Worm (Caenorhabditis elegans): ENCODE data around the gene ubc-7.
A peak's percentile ranks its signal among the peaks of the same experiment; 100 is the strongest.

Gene ubc-7

ce11 chrIII:9664484-9665221 is 33.7 kb upstream of the ubc-7 start:
- TF ChIP-seq flt-1 (GFP tag; IDR thresholded peaks at IDR 0.05) (no peak), pes-1 (GFP tag; IDR thresholded peaks at IDR 0.05) (no peak), ets-7 (tag; optimal IDR thresholded peaks at IDR 0.05) (no peak), hmbx-1 (tag; optimal IDR thresholded peaks at IDR 0.05) (no peak), sea-1 (GFP tag; conservative IDR thresholded peaks at IDR 0.05) (no peak), tbx-11 (GFP tag; IDR thresholded peaks at IDR 0.05) (no peak), hmg-4 (GFP tag; optimal IDR thresholded peaks at IDR 0.05) (no peak), tbx-37 (GFP tag; conservative IDR thresholded peaks at IDR 0.05) (no peak), aly-1 (tag; optimal IDR thresholded peaks at IDR 0.05) (no peak), tra-4 (tag; optimal IDR thresholded peaks at IDR 0.05) (no peak), F13C5.2 (tag; optimal IDR thresholded peaks at IDR 0.05) (no peak), B0310.2 (tag; optimal IDR thresholded peaks at IDR 0.05) (no peak), scrt-1 (GFP tag; IDR thresholded peaks at IDR 0.05) (no peak), ceh-13 (GFP tag; optimal IDR thresholded peaks at IDR 0.05) (no peak), hnd-1 (tag; optimal IDR thresholded peaks at IDR 0.05) (no peak), ama-1 (optimal IDR thresholded peaks at IDR 0.05) (no peak)

ce11 chrIII:9663943-9664342 is 33.0 kb upstream of the ubc-7 start:
- TF ChIP-seq B0310.2 (tag; optimal IDR thresholded peaks at IDR 0.05) (no peak), aly-1 (tag; optimal IDR thresholded peaks at IDR 0.05) (no peak), F13C5.2 (tag; optimal IDR thresholded peaks at IDR 0.05) (no peak), pes-1 (GFP tag; IDR thresholded peaks at IDR 0.05) (no peak), ceh-13 (GFP tag; optimal IDR thresholded peaks at IDR 0.05) (no peak), hmbx-1 (tag; optimal IDR thresholded peaks at IDR 0.05) (no peak), ceh-36 (tag; optimal IDR thresholded peaks at IDR 0.05) (no peak), hmg-4 (GFP tag; optimal IDR thresholded peaks at IDR 0.05) (no peak), hnd-1 (tag; optimal IDR thresholded peaks at IDR 0.05) (no peak), tbx-37 (GFP tag; conservative IDR thresholded peaks at IDR 0.05) (no peak), scrt-1 (GFP tag; IDR thresholded peaks at IDR 0.05) (no peak), ama-1 (optimal IDR thresholded peaks at IDR 0.05) (no peak), tbx-11 (GFP tag; IDR thresholded peaks at IDR 0.05) (no peak), sea-1 (GFP tag; conservative IDR thresholded peaks at IDR 0.05) (no peak), ets-7 (tag; optimal IDR thresholded peaks at IDR 0.05) (no peak)

- TF ChIP-seq tbx-37 (GFP tag; conservative IDR thresholded peaks at IDR 0.05) (no peak), sea-1 (GFP tag; conservative IDR thresholded peaks at IDR 0.05) (no peak), ama-1 (optimal IDR thresholded peaks at IDR 0.05) (no peak), hmbx-1 (tag; optimal IDR thresholded peaks at IDR 0.05) (no peak), ceh-13 (GFP tag; optimal IDR thresholded peaks at IDR 0.05) (no peak), tbx-11 (GFP tag; IDR thresholded peaks at IDR 0.05) (no peak), ets-7 (tag; optimal IDR thresholded peaks at IDR 0.05) (no peak), B0310.2 (tag; optimal IDR thresholded peaks at IDR 0.05) (no peak), hnd-1 (tag; optimal IDR thresholded peaks at IDR 0.05) (no peak), tra-4 (tag; optimal IDR thresholded peaks at IDR 0.05) (no peak)
Measured at ce11 chrIII:9662266-9662959, 31.4 kb upstream of the ubc-7 start.

- no peak for TF ChIP-seq hnd-1 (tag; optimal IDR thresholded peaks at IDR 0.05)
Measured at ce11 chrIII:9661119-9661518, 30.2 kb upstream of the ubc-7 start.

ce11 chrIII:9658569-9658968 is 27.6 kb upstream of the ubc-7 start:
- no peak for TF ChIP-seq pes-1 (GFP tag; IDR thresholded peaks at IDR 0.05)
- TF ChIP-seq flt-1 (GFP tag; IDR thresholded peaks at IDR 0.05) = no peak
- peak; percentile 37 for TF ChIP-seq ceh-36 (tag; optimal IDR thresholded peaks at IDR 0.05)
- no peak for TF ChIP-seq sea-1 (GFP tag; conservative IDR thresholded peaks at IDR 0.05)
- TF ChIP-seq hmbx-1 (tag; optimal IDR thresholded peaks at IDR 0.05) = no peak
- TF ChIP-seq tbx-11 (GFP tag; IDR thresholded peaks at IDR 0.05) = no peak
- TF ChIP-seq F13C5.2 (tag; optimal IDR thresholded peaks at IDR 0.05) = no peak

ce11 chrIII:9655802-9656201 is 24.8 kb upstream of the ubc-7 start, which contains the start of gene C15H7.4:
Gene C15H7.4, minus strand, starts transcription at chrIII:9655902.
- TF ChIP-seq scrt-1 (GFP tag; IDR thresholded peaks at IDR 0.05) = no peak

- TF ChIP-seq F13C5.2 (tag; optimal IDR thresholded peaks at IDR 0.05) = no peak
- TF ChIP-seq hnd-1 (tag; optimal IDR thresholded peaks at IDR 0.05) = no peak
Measured at ce11 chrIII:9651871-9652270, 20.9 kb upstream of the ubc-7 start, which contains the start of gene C15H7.3. Gene C15H7.3, minus strand, starts transcription at chrIII:9651971.

ce11 chrIII:9646440-9647021 is 15.6 kb upstream of the ubc-7 start:
- no peak for TF ChIP-seq B0310.2 (tag; optimal IDR thresholded peaks at IDR 0.05)

All from whole organism, early embryonic.